Fruit fly (Drosophila melanogaster): ENCODE data around the gene CG6418.

CG6418 gene

dm6 chr3L:10849620-10850302 lies 29.1 kb downstream of the CG6418 start (continued):
- TF ChIP-seq CoRest (tag; optimal IDR thresholded peaks at IDR 0.05) (peak; percentile 26), jumu (GFP tag; optimal IDR thresholded peaks at IDR 0.05) (no peak), CG13624 (GFP tag; optimal IDR thresholded peaks at IDR 0.05) (no peak), CG17186 (GFP tag; optimal IDR thresholded peaks at IDR 0.05) (no peak), unpg (GFP tag; optimal IDR thresholded peaks at IDR 0.05) (peak; percentile 15), ab (GFP tag; optimal IDR thresholded peaks at IDR 0.05) (no peak), CG3847 (GFP tag; IDR thresholded peaks at IDR 0.05) (no peak), chif (GFP tag; optimal IDR thresholded peaks at IDR 0.05) (peak in 1 of 2 experiments; percentile 39), wor (GFP tag; IDR thresholded peaks at IDR 0.05) (no peak), luna (GFP tag; optimal IDR thresholded peaks at IDR 0.05) (no peak), Gsc (GFP tag; IDR thresholded peaks at IDR 0.05) (no peak), tll (GFP tag; optimal IDR thresholded peaks at IDR 0.05) (peak in 1 of 2 experiments; percentile 27), Mes4 (GFP tag; optimal IDR thresholded peaks at IDR 0.05) (peak; percentile 2), CG4328 (GFP tag; optimal IDR thresholded peaks at IDR 0.05) (peak; percentile 11), CG4854 (GFP tag; optimal IDR thresholded peaks at IDR 0.05) (no peak), CG12391 (tag; optimal IDR thresholded peaks at IDR 0.05) (peak; percentile 42), kni (GFP tag; optimal IDR thresholded peaks at IDR 0.05) (peak; percentile 78), usp (GFP tag; optimal IDR thresholded peaks at IDR 0.05) (no peak), Lhr (GFP tag; optimal IDR thresholded peaks at IDR 0.05) (no peak), chinmo (GFP tag; IDR thresholded peaks at IDR 0.05; ENCODE audit: partially characterized antibody) (0 out of 4 replicates have a peak, but pooled peaks have one; percentile 85), CG8388 (GFP tag; optimal IDR thresholded peaks at IDR 0.05) (peak; percentile 33), MBD-R2 (GFP tag; IDR thresholded peaks at IDR 0.05) (no peak), ind (GFP tag; optimal IDR thresholded peaks at IDR 0.05) (no peak), cg (GFP tag; optimal IDR thresholded peaks at IDR 0.05) (peak; percentile 70), Vsx1 (GFP tag; optimal IDR thresholded peaks at IDR 0.05) (no peak), CG18476 (GFP tag; optimal IDR thresholded peaks at IDR 0.05) (no peak), Hsf (GFP tag; optimal IDR thresholded peaks at IDR 0.05) (no peak), CG7745 (tag; optimal IDR thresholded peaks at IDR 0.05) (peak; percentile 15), CG10267 (tag; optimal IDR thresholded peaks at IDR 0.05) (peak; percentile 38), hkb (optimal IDR thresholded peaks at IDR 0.05) (no peak), hkb (GFP tag; IDR thresholded peaks at IDR 0.05) (peak; percentile 42; the same call in 1 of the 2 replicates), tgo (GFP tag; IDR thresholded peaks at IDR 0.05) (no peak), CG8924 (tag; optimal IDR thresholded peaks at IDR 0.05) (peak; percentile 80), Atf6 (GFP tag; IDR thresholded peaks at IDR 0.05) (no peak), CG2120 (GFP tag; optimal IDR thresholded peaks at IDR 0.05) (peak; percentile 6), CG15696 (tag; optimal IDR thresholded peaks at IDR 0.05) (peak; percentile 59), GATAe (GFP tag; conservative IDR thresholded peaks at IDR 0.05) (no peak), Blimp-1 (GFP tag; optimal IDR thresholded peaks at IDR 0.05) (no peak), psq (GFP tag; optimal IDR thresholded peaks at IDR 0.05) (peak; percentile 57), CG4360 (GFP tag; IDR thresholded peaks at IDR 0.05) (peak; percentile 96), Sox100B (GFP tag; optimal IDR thresholded peaks at IDR 0.05) (peak; percentile 63), sug (tag; optimal IDR thresholded peaks at IDR 0.05) (no peak), CG31441 (GFP tag; IDR thresholded peaks at IDR 0.05) (peak; percentile 44), CG13123 (GFP tag; optimal IDR thresholded peaks at IDR 0.05) (peak; percentile 2), Gug (GFP tag; IDR thresholded peaks at IDR 0.05) (0 out of 4 replicates have a peak, but pooled peaks have one; percentile 24), CG7839 (tag; optimal IDR thresholded peaks at IDR 0.05) (peak; percentile 27), CG9437 (GFP tag; optimal IDR thresholded peaks at IDR 0.05) (peak; percentile 0), CG4424 (GFP tag; optimal IDR thresholded peaks at IDR 0.05) (peak; percentile 30), CG13894 (tag; optimal IDR thresholded peaks at IDR 0.05) (no peak), gsb (GFP tag; IDR thresholded peaks at IDR 0.05) (no peak)
